Worm (Caenorhabditis elegans) whole organism, young adult: ENCODE data around the gene ZK418.6.
A peak's percentile ranks its signal among the peaks of the same experiment; 100 is the strongest.

ENCODE experiments used
- B0035.1 ChIP-seq: sonication (generic microtip); optimal IDR thresholded peaks from 2 replicates; lab custom pipeline; 2016; ENCODE audit warnings: missing genetic modification characterization, mild to moderate bottlenecking, missing compliant biosample characterization, missing genotype, missing genetic modification reagents
- F23B12.7 ChIP-seq: sonication (generic microtip); optimal IDR thresholded peaks from 2 replicates; lab custom pipeline; 2017; ENCODE audit warnings: missing genetic modification characterization, mild to moderate bottlenecking, missing compliant biosample characterization, antibody characterized with exemption, moderate library complexity; ENCODE audit not compliant: insufficient read depth
- F37B4.10 ChIP-seq: fragments of 200-800 bp; sonication (Bioruptor generic); IDR thresholded peaks from 2 replicates; pipeline ENCODE4 v1.3.6; 2022; ENCODE audit warnings: missing genetic modification characterization, missing compliant biosample characterization
- F57A8.1 ChIP-seq: fragments of 200-800 bp; sonication (Bioruptor generic); optimal IDR thresholded peaks from 2 replicates; lab custom pipeline; 2018; ENCODE audit warnings: mild to moderate bottlenecking, missing genetic modification characterization, moderate library complexity, missing compliant biosample characterization
- K12H6.12 ChIP-seq: fragments of 200-800 bp; sonication (Bioruptor generic); optimal IDR thresholded peaks from 2 replicates; lab custom pipeline; 2018; ENCODE audit warnings: mild to moderate bottlenecking, missing genetic modification characterization, missing compliant biosample characterization
- Y53F4B.3 ChIP-seq: fragments of 200-800 bp; sonication (Bioruptor generic); IDR thresholded peaks from 2 replicates; pipeline ENCODE4 v1.3.6; 2022; ENCODE audit warnings: missing genetic modification reagents, missing genetic modification characterization, missing compliant biosample characterization
- Y53G8AR.9 ChIP-seq: fragments of 200-800 bp; sonication (Bioruptor generic); conservative IDR thresholded peaks from 2 replicates; pipeline ENCODE4 v1.3.6; 2022; ENCODE audit warnings: missing genetic modification reagents, missing genetic modification characterization, missing compliant biosample characterization
- Y95B8A.8 ChIP-seq: fragments of 200-800 bp; sonication (Bioruptor generic); IDR thresholded peaks from 2 replicates; pipeline ENCODE4 v1.3.6; 2022; ENCODE audit warnings: missing genetic modification reagents, missing genetic modification characterization, missing compliant biosample characterization
- ZK185.1 ChIP-seq: sonication (generic microtip); optimal IDR thresholded peaks from 2 replicates; lab custom pipeline; 2016; ENCODE audit warnings: mild to moderate bottlenecking, missing genetic modification characterization, missing compliant biosample characterization; ENCODE audit not compliant: poor library complexity, severe bottlenecking
- ama-1 ChIP-seq, 3 experiments: fragments of 150-350 bp in 1 of 3; sonication (generic microtip) in 2 of 3; optimal IDR thresholded peaks; 2 replicates each; lab custom pipeline; 2014 to 2018; ENCODE audit warnings: missing biosample characterization in 2 of 3, missing genetic modification characterization in 2 of 3, missing genetic modification reagents in 2 of 3
- atf-7 ChIP-seq: sonication (generic microtip); optimal IDR thresholded peaks from 2 replicates; lab custom pipeline; 2017; ENCODE audit warnings: mild to moderate bottlenecking, missing genetic modification characterization, missing compliant biosample characterization
- attf-5 ChIP-seq: fragments of 200-800 bp; sonication (Bioruptor generic); optimal IDR thresholded peaks from 2 replicates; lab custom pipeline; 2018; ENCODE audit warnings: mild to moderate bottlenecking, missing genetic modification characterization, missing compliant biosample characterization
- attf-6 ChIP-seq: fragments of 200-800 bp; sonication (Bioruptor generic); IDR thresholded peaks from 2 replicates; pipeline ENCODE4 v1.3.6; 2022; ENCODE audit warnings: missing genetic modification reagents, missing genetic modification characterization, missing compliant biosample characterization
- bed-1 ChIP-seq: fragments of 200-800 bp; sonication (Bioruptor generic); IDR thresholded peaks from 2 replicates; pipeline ENCODE4 v1.3.6; 2022; ENCODE audit warnings: missing genetic modification reagents, missing genetic modification characterization, missing compliant biosample characterization
- ceh-79 ChIP-seq: sonication (generic microtip); optimal IDR thresholded peaks from 2 replicates; lab custom pipeline; 2017; ENCODE audit warnings: mild to moderate bottlenecking, missing genetic modification characterization, missing compliant biosample characterization
- ceh-91 ChIP-seq: fragments of 200-800 bp; sonication (Bioruptor generic); IDR thresholded peaks from 2 replicates; pipeline ENCODE4 v1.3.6; 2022; ENCODE audit warnings: missing genetic modification reagents, missing genetic modification characterization, missing compliant biosample characterization
- chd-7 ChIP-seq: sonication (generic microtip); optimal IDR thresholded peaks from 2 replicates; lab custom pipeline; 2016; ENCODE audit warnings: mild to moderate bottlenecking, missing genetic modification characterization, moderate library complexity, missing compliant biosample characterization
- die-1 ChIP-seq: sonication (generic microtip); optimal IDR thresholded peaks from 2 replicates; lab custom pipeline; 2016; ENCODE audit warnings: missing genotype, mild to moderate bottlenecking, missing genetic modification characterization, missing compliant biosample characterization
- efl-1 ChIP-seq: fragments of 150-350 bp; optimal IDR thresholded peaks from 2 replicates; lab custom pipeline; 2014; ENCODE audit warnings: missing biosample characterization, missing genetic modification reagents, missing genetic modification characterization
- egl-44 ChIP-seq: fragments of 200-800 bp; sonication (Bioruptor generic); IDR thresholded peaks from 2 replicates; pipeline ENCODE4 v1.3.6; 2022; ENCODE audit warnings: missing genetic modification reagents, missing genetic modification characterization, missing compliant biosample characterization
- ekl-4 ChIP-seq: fragments of 200-800 bp; sonication (Bioruptor generic); IDR thresholded peaks from 2 replicates; pipeline ENCODE4 v1.3.6; 2022; ENCODE audit warnings: missing genetic modification reagents, missing genetic modification characterization, missing compliant biosample characterization
- fkh-3 ChIP-seq: sonication (generic microtip); optimal IDR thresholded peaks from 2 replicates; lab custom pipeline; 2016; ENCODE audit warnings: mild to moderate bottlenecking, missing genetic modification characterization, missing compliant biosample characterization
- him-1 ChIP-seq: sonication (generic microtip); optimal IDR thresholded peaks from 2 replicates; lab custom pipeline; 2016; ENCODE audit warnings: missing genotype, missing genetic modification reagents, missing genetic modification characterization, missing compliant biosample characterization
- hlh-26 ChIP-seq: fragments of 200-800 bp; sonication (Bioruptor generic); conservative IDR thresholded peaks from 2 replicates; pipeline ENCODE4 v1.3.6; 2022; ENCODE audit warnings: missing genetic modification reagents, missing genetic modification characterization, missing compliant biosample characterization
- hrde-1 ChIP-seq: sonication (generic microtip); optimal IDR thresholded peaks from 2 replicates; lab custom pipeline; 2016; ENCODE audit warnings: missing genetic modification characterization, mild to moderate bottlenecking, missing compliant biosample characterization, moderate library complexity, missing genotype, missing genetic modification reagents, borderline replicate concordance
- hsf-1 ChIP-seq: fragments of 200-800 bp; sonication (Bioruptor generic); IDR thresholded peaks from 2 replicates; pipeline ENCODE4 v1.3.6; 2022; ENCODE audit warnings: missing genetic modification reagents, missing genetic modification characterization, missing compliant biosample characterization
- let-607 ChIP-seq, 2 experiments: fragments of 200-800 bp in 1 of 2; sonication (Bioruptor generic) in 1 of 2; sonication (generic microtip) in 1 of 2; optimal IDR thresholded peaks; 2 replicates each; lab custom pipeline; 2016 to 2018; ENCODE audit warnings: mild to moderate bottlenecking in 2 of 2, missing compliant biosample characterization in 2 of 2, missing genetic modification characterization in 2 of 2, moderate library complexity in 2 of 2, missing genotype in 1 of 2
- lin-40 ChIP-seq: sonication (generic microtip); optimal IDR thresholded peaks from 2 replicates; lab custom pipeline; 2016; ENCODE audit warnings: missing genetic modification characterization, mild to moderate bottlenecking, missing compliant biosample characterization, missing genotype, missing genetic modification reagents
- lsy-27 ChIP-seq: sonication (generic microtip); optimal IDR thresholded peaks from 2 replicates; lab custom pipeline; 2017; ENCODE audit warnings: missing genetic modification characterization, mild to moderate bottlenecking, missing compliant biosample characterization, antibody characterized with exemption, missing genotype, borderline replicate concordance; ENCODE audit not compliant: insufficient read depth
- madf-10 ChIP-seq: sonication (generic microtip); optimal IDR thresholded peaks from 2 replicates; lab custom pipeline; 2016; ENCODE audit warnings: mild to moderate bottlenecking, missing genetic modification characterization, missing compliant biosample characterization
- madf-3 ChIP-seq: fragments of 200-800 bp; sonication (Bioruptor generic); IDR thresholded peaks from 2 replicates; pipeline ENCODE4 v1.3.6; 2022; ENCODE audit warnings: missing genetic modification reagents, missing genetic modification characterization, missing compliant biosample characterization
- nhr-80 ChIP-seq: sonication (generic microtip); optimal IDR thresholded peaks from 2 replicates; lab custom pipeline; 2016; ENCODE audit warnings: missing genetic modification characterization, missing compliant biosample characterization
- rcor-1 ChIP-seq: fragments of 200-800 bp; sonication (Bioruptor generic); IDR thresholded peaks from 2 replicates; pipeline ENCODE4 v1.3.6; 2022; ENCODE audit warnings: missing genetic modification reagents, missing genetic modification characterization, missing compliant biosample characterization
- repo-1 ChIP-seq: sonication (generic microtip); optimal IDR thresholded peaks from 2 replicates; lab custom pipeline; 2017; ENCODE audit warnings: mild to moderate bottlenecking, missing genetic modification characterization, missing compliant biosample characterization
- rpc-1 ChIP-seq, 2 experiments: fragments of 150-350 bp in 1 of 2; sonication (generic microtip) in 1 of 2; optimal IDR thresholded peaks; 2 replicates each; lab custom pipeline; 2014 to 2018; ENCODE audit warnings: missing biosample characterization in 1 of 2, missing genetic modification characterization in 1 of 2, missing genetic modification reagents in 1 of 2, missing genotype in 1 of 2
- sdz-38 ChIP-seq: sonication (generic microtip); optimal IDR thresholded peaks from 2 replicates; lab custom pipeline; 2016; ENCODE audit warnings: missing genotype, missing genetic modification characterization, missing compliant biosample characterization
- snpc-1.1 ChIP-seq: sonication (generic microtip); optimal IDR thresholded peaks from 2 replicates; lab custom pipeline; 2017; ENCODE audit warnings: missing genetic modification characterization, mild to moderate bottlenecking, missing compliant biosample characterization, antibody characterized with exemption, moderate library complexity, missing genotype, missing genetic modification reagents; ENCODE audit not compliant: insufficient read depth
- sptf-2 ChIP-seq: fragments of 200-800 bp; sonication (Bioruptor generic); optimal IDR thresholded peaks from 2 replicates; lab custom pipeline; 2018; ENCODE audit warnings: mild to moderate bottlenecking, missing genetic modification characterization, missing compliant biosample characterization
- tbp1 ChIP-seq: fragments of 200-800 bp; sonication (Bioruptor generic); optimal IDR thresholded peaks from 2 replicates; lab custom pipeline; 2018; ENCODE audit warnings: mild to moderate bottlenecking, missing genetic modification characterization, missing compliant biosample characterization
- unc-62 ChIP-seq: fragments of 150-350 bp; optimal IDR thresholded peaks from 2 replicates; lab custom pipeline; 2014; ENCODE audit warnings: missing biosample characterization, missing genetic modification reagents, missing genetic modification characterization
- xnd-1 ChIP-seq: sonication (generic microtip); optimal IDR thresholded peaks from 2 replicates; lab custom pipeline; 2016; ENCODE audit warnings: missing genotype, missing genetic modification reagents, missing genetic modification characterization, missing compliant biosample characterization
- zfh-2 ChIP-seq: fragments of 200-800 bp; sonication (Bioruptor generic); conservative IDR thresholded peaks from 2 replicates; pipeline ENCODE4 v1.3.6; 2022; ENCODE audit warnings: missing genetic modification reagents, missing genetic modification characterization, missing compliant biosample characterization
- ztf-18 ChIP-seq: sonication (generic microtip); optimal IDR thresholded peaks from 2 replicates; lab custom pipeline; 2016; ENCODE audit warnings: missing genotype, mild to moderate bottlenecking, missing genetic modification characterization, missing compliant biosample characterization
- ztf-22 ChIP-seq: fragments of 200-800 bp; sonication (Bioruptor generic); optimal IDR thresholded peaks from 2 replicates; lab custom pipeline; 2018; ENCODE audit warnings: mild to moderate bottlenecking, missing genetic modification characterization, moderate library complexity, missing compliant biosample characterization
- ztf-25 ChIP-seq: fragments of 200-800 bp; sonication (Bioruptor generic); IDR thresholded peaks from 2 replicates; pipeline ENCODE4 v1.3.6; 2022; ENCODE audit warnings: missing genetic modification reagents, missing genetic modification characterization, missing compliant biosample characterization
- ztf-26 ChIP-seq: sonication (generic microtip); optimal IDR thresholded peaks from 2 replicates; lab custom pipeline; 2017; ENCODE audit warnings: missing genetic modification characterization, missing compliant biosample characterization
- ztf-3 ChIP-seq: fragments of 200-800 bp; sonication (Bioruptor generic); optimal IDR thresholded peaks from 2 replicates; lab custom pipeline; 2018; ENCODE audit warnings: mild to moderate bottlenecking, missing genetic modification characterization, missing compliant biosample characterization

The ZK418.6 gene

ce11 chrIII:7120477-7120876, 41.8 kb upstream of the ZK418.6 start:
- no peak for TF ChIP-seq hrde-1 (tag; lab: Kevin White, UChicago)
- peak; percentile 16 for TF ChIP-seq repo-1 (tag; lab: Kevin White, UChicago)
- TF ChIP-seq lsy-27 = no peak
- peak; percentile 25 for TF ChIP-seq nhr-80
- no peak for TF ChIP-seq xnd-1 (tag; lab: Kevin White, UChicago)
- TF ChIP-seq tbp1 = no peak
- TF ChIP-seq F23B12.7 (tag; lab: Kevin White, UChicago) = no peak
- TF ChIP-seq B0035.1 (tag; lab: Kevin White, UChicago) = no peak
- no peak for TF ChIP-seq sdz-38 (tag; lab: Kevin White, UChicago)
- peak; percentile 5 for TF ChIP-seq atf-7 (tag; lab: Kevin White, UChicago)
- no peak for TF ChIP-seq K12H6.12 (tag; lab: Kevin White, UChicago)
- TF ChIP-seq him-1 (tag; lab: Kevin White, UChicago) = peak; percentile 51
- TF ChIP-seq Y53G8AR.9 = 0 out of 2 replicates have a peak, but pooled peaks have one; percentile 13
- TF ChIP-seq zfh-2 (GFP tag; lab: Robert Waterston, UW) = no peak
- TF ChIP-seq unc-62 (GFP tag; lab: Kevin White, UChicago) = no peak
- no peak for TF ChIP-seq Y95B8A.8
- no peak for TF ChIP-seq egl-44
- no peak for TF ChIP-seq ceh-91 (GFP tag; lab: Robert Waterston, UW)
- no peak for TF ChIP-seq snpc-1.1 (tag; lab: Kevin White, UChicago)
- no peak for TF ChIP-seq Y53F4B.3
- peak; percentile 29 for TF ChIP-seq lin-40 (tag; lab: Kevin White, UChicago)
- no peak for TF ChIP-seq ztf-25 (GFP tag; lab: Robert Waterston, UW)
- peak in 1 of 2 experiments; percentile 35 for TF ChIP-seq let-607 (tag; optimal IDR thresholded peaks at IDR 0.05; lab: Kevin White, UChicago)
- TF ChIP-seq chd-7 (tag; lab: Kevin White, UChicago) = peak; percentile 15
- no peak for TF ChIP-seq ztf-3
- no peak for TF ChIP-seq fkh-3 (tag; lab: Kevin White, UChicago)
- no peak for TF ChIP-seq rpc-1 (optimal IDR thresholded peaks at IDR 0.05; lab: Kevin White, UChicago)
- no peak for TF ChIP-seq rpc-1 (tag; optimal IDR thresholded peaks at IDR 0.05; lab: Kevin White, UChicago)
- TF ChIP-seq efl-1 (GFP tag; lab: Kevin White, UChicago) = no peak
- TF ChIP-seq ztf-26 (tag; lab: Kevin White, UChicago) = no peak
- TF ChIP-seq F57A8.1 (GFP tag; lab: Kevin White, UChicago) = no peak
- TF ChIP-seq ceh-79 = no peak
- TF ChIP-seq ZK185.1 (tag; lab: Kevin White, UChicago) = no peak
- TF ChIP-seq hsf-1 (GFP tag; lab: Robert Waterston, UW) = 0 out of 2 replicates have a peak, but pooled peaks have one; percentile 37
- TF ChIP-seq F37B4.10 = no peak

- no peak for TF ChIP-seq K12H6.12 (tag; lab: Kevin White, UChicago)
- no peak for TF ChIP-seq attf-6 (GFP tag; lab: Robert Waterston, UW)
- peak; percentile 21 for TF ChIP-seq repo-1 (tag; lab: Kevin White, UChicago)
- TF ChIP-seq ekl-4 (GFP tag; lab: Robert Waterston, UW) = no peak
- TF ChIP-seq ama-1 (optimal IDR thresholded peaks at IDR 0.05; lab: Kevin White, UChicago) = no peak
- TF ChIP-seq ama-1 (GFP tag; optimal IDR thresholded peaks at IDR 0.05; lab: Kevin White, UChicago) = no peak
- TF ChIP-seq die-1 (tag; lab: Kevin White, UChicago) = no peak
- TF ChIP-seq lin-40 (tag; lab: Kevin White, UChicago) = peak; percentile 46
- no peak for TF ChIP-seq hlh-26
- TF ChIP-seq rcor-1 = no peak
- TF ChIP-seq madf-10 (tag; lab: Kevin White, UChicago) = no peak
- TF ChIP-seq sptf-2 (GFP tag; lab: Kevin White, UChicago) = no peak
- peak; percentile 71 for TF ChIP-seq attf-5 (GFP tag; lab: Kevin White, UChicago)
- no peak for TF ChIP-seq madf-3
- TF ChIP-seq bed-1 (GFP tag; lab: Robert Waterston, UW) = no peak
- TF ChIP-seq ztf-22 = no peak
- TF ChIP-seq ztf-18 (tag; lab: Kevin White, UChicago) = no peak
Observed at ce11 chrIII:7116615-7117252, 38.1 kb upstream of the ZK418.6 start.
